Fruit fly (Drosophila melanogaster) whole organism, prepupa: ENCODE measurements around the gene MCTS1.

ENCODE experiments used
- Blimp-1 ChIP-seq: fragments of 200-800 bp; sonication (Bioruptor generic); optimal IDR thresholded peaks from 3 replicates; lab custom pipeline; 2017; ENCODE audit warnings: missing biosample characterization, missing genetic modification characterization, mild to moderate bottlenecking, moderate library complexity, missing genetic modification reagents
- CG10631 ChIP-seq: fragments of 200-800 bp; sonication (Bioruptor generic); optimal IDR thresholded peaks from 2 replicates; lab custom pipeline; 2016; ENCODE audit warnings: missing biosample characterization, missing genetic modification characterization
- CG10669 ChIP-seq: fragments of 200-800 bp; sonication (Bioruptor generic); optimal IDR thresholded peaks from 3 replicates; lab custom pipeline; 2018; ENCODE audit warnings: missing biosample characterization, mild to moderate bottlenecking, missing genetic modification characterization, moderate library complexity
- CG11294 ChIP-seq: fragments of 200-800 bp; sonication (Bioruptor generic); IDR thresholded peaks from 2 replicates; pipeline ENCODE4 v1.3.6; 2022; ENCODE audit warnings: missing biosample characterization, missing genetic modification characterization
- CG11762 ChIP-seq: fragments of 200-800 bp; sonication (Bioruptor generic); optimal IDR thresholded peaks from 3 replicates; lab custom pipeline; 2016; ENCODE audit warnings: missing biosample characterization, missing genetic modification characterization; ENCODE audit not compliant: insufficient read depth
- CG11902 ChIP-seq: fragments of 200-800 bp; sonication (Bioruptor generic); optimal IDR thresholded peaks from 3 replicates; lab custom pipeline; 2016; ENCODE audit warnings: missing biosample characterization, missing genetic modification characterization
- CG1621 ChIP-seq: fragments of 200-800 bp; sonication (Bioruptor generic); optimal IDR thresholded peaks from 3 replicates; lab custom pipeline; 2018; ENCODE audit warnings: missing biosample characterization, mild to moderate bottlenecking, missing genetic modification characterization
- CG3032 ChIP-seq: fragments of 200-800 bp; optimal IDR thresholded peaks from 2 replicates; lab custom pipeline; 2019; ENCODE audit warnings: missing biosample characterization, mild to moderate bottlenecking, missing genetic modification characterization, moderate library complexity
- CG31627 ChIP-seq: fragments of 200-800 bp; sonication (Bioruptor generic); optimal IDR thresholded peaks from 3 replicates; lab custom pipeline; 2016; ENCODE audit warnings: missing biosample characterization, missing genetic modification characterization
- CG32006 ChIP-seq: fragments of 200-800 bp; sonication (Bioruptor generic); optimal IDR thresholded peaks from 3 replicates; lab custom pipeline; 2017; ENCODE audit warnings: missing biosample characterization, mild to moderate bottlenecking, missing genetic modification characterization
- CG34406 ChIP-seq: fragments of 200-800 bp; sonication (Bioruptor generic); optimal IDR thresholded peaks from 3 replicates; lab custom pipeline; 2016; ENCODE audit warnings: missing biosample characterization, missing genetic modification characterization
- CG3919 ChIP-seq: fragments of 200-800 bp; sonication (Bioruptor generic); optimal IDR thresholded peaks from 3 replicates; lab custom pipeline; 2016; ENCODE audit warnings: missing biosample characterization, missing genetic modification characterization
- CG4318 ChIP-seq: fragments of 200-800 bp; sonication (Bioruptor generic); optimal IDR thresholded peaks from 3 replicates; lab custom pipeline; 2017; ENCODE audit warnings: missing biosample characterization, mild to moderate bottlenecking, missing genetic modification characterization
- CG6163 ChIP-seq: fragments of 200-800 bp; sonication (Bioruptor generic); IDR thresholded peaks from 3 replicates; pipeline ENCODE4 v1.3.6; 2022; ENCODE audit warnings: missing biosample characterization, missing genetic modification characterization
- CG6276 ChIP-seq: fragments of 200-800 bp; sonication (Bioruptor generic); optimal IDR thresholded peaks from 2 replicates; lab custom pipeline; 2017; ENCODE audit warnings: missing biosample characterization, mild to moderate bottlenecking, missing genetic modification characterization
- CG6808 ChIP-seq: fragments of 200-800 bp; sonication (Bioruptor generic); optimal IDR thresholded peaks from 3 replicates; lab custom pipeline; 2017; ENCODE audit warnings: missing biosample characterization, missing genetic modification characterization, mild to moderate bottlenecking, moderate library complexity, missing genetic modification reagents
- CG8119 ChIP-seq: fragments of 200-800 bp; sonication (Bioruptor generic); IDR thresholded peaks from 3 replicates; pipeline ENCODE4 v1.3.6; 2022; ENCODE audit warnings: missing biosample characterization, missing genetic modification characterization
- CG8632 ChIP-seq: fragments of 200-800 bp; sonication (Bioruptor generic); optimal IDR thresholded peaks from 3 replicates; lab custom pipeline; 2016; ENCODE audit warnings: missing biosample characterization, missing genetic modification characterization
- CG9139 ChIP-seq: fragments of 200-800 bp; sonication (Bioruptor generic); optimal IDR thresholded peaks from 3 replicates; lab custom pipeline; 2017; ENCODE audit warnings: missing biosample characterization, mild to moderate bottlenecking, missing genetic modification characterization
- Eip75B ChIP-seq: fragments of 200-800 bp; sonication (Bioruptor generic); optimal IDR thresholded peaks from 3 replicates; lab custom pipeline; 2016; ENCODE audit warnings: missing biosample characterization, missing genetic modification characterization
- Eip78C ChIP-seq: fragments of 200-800 bp; sonication (Bioruptor generic); peaks from one replicate; lab custom pipeline; 2016; ENCODE audit warnings: missing biosample characterization, missing genetic modification characterization
- Eip93F ChIP-seq: fragments of 200-800 bp; sonication (Bioruptor generic); optimal IDR thresholded peaks from 2 replicates; lab custom pipeline; 2016; ENCODE audit warnings: missing biosample characterization, mild to moderate bottlenecking, missing genetic modification characterization
- Ets96B ChIP-seq: fragments of 200-800 bp; optimal IDR thresholded peaks from 2 replicates; lab custom pipeline; 2019; ENCODE audit warnings: missing biosample characterization, mild to moderate bottlenecking, missing genetic modification characterization, moderate library complexity
- Gug ChIP-seq: fragments of 200-800 bp; sonication (Bioruptor generic); IDR thresholded peaks from 2 replicates; pipeline ENCODE4 v1.3.6; 2022; ENCODE audit warnings: missing biosample characterization, missing genetic modification characterization
- Hr38 ChIP-seq: sonication (Bioruptor generic); optimal IDR thresholded peaks from 2 replicates; lab custom pipeline; 2016; ENCODE audit warnings: missing biosample characterization, missing genetic modification characterization
- Hr39 ChIP-seq: fragments of 200-800 bp; sonication (Bioruptor generic); optimal IDR thresholded peaks from 2 replicates; lab custom pipeline; 2016; ENCODE audit warnings: missing biosample characterization, missing genetic modification characterization
- Hr4 ChIP-seq: fragments of 200-800 bp; sonication (Bioruptor generic); optimal IDR thresholded peaks from 3 replicates; lab custom pipeline; 2016; ENCODE audit warnings: missing biosample characterization, missing genetic modification characterization
- Lpt ChIP-seq: fragments of 200-800 bp; sonication (Bioruptor generic); optimal IDR thresholded peaks from 3 replicates; lab custom pipeline; 2016; ENCODE audit warnings: missing biosample characterization, missing genetic modification characterization
- Met ChIP-seq: fragments of 200-800 bp; sonication (Bioruptor generic); optimal IDR thresholded peaks from 3 replicates; lab custom pipeline; 2016; ENCODE audit warnings: missing biosample characterization, missing genetic modification characterization
- Smox ChIP-seq: fragments of 200-800 bp; sonication (Bioruptor generic); optimal IDR thresholded peaks from 3 replicates; lab custom pipeline; 2016; ENCODE audit warnings: missing biosample characterization, missing genetic modification characterization
- Sox14 ChIP-seq: fragments of 200-800 bp; sonication (Bioruptor generic); optimal IDR thresholded peaks from 3 replicates; lab custom pipeline; 2016; ENCODE audit warnings: missing biosample characterization, missing genetic modification characterization
- achi ChIP-seq: fragments of 200-800 bp; sonication (Bioruptor generic); optimal IDR thresholded peaks from 3 replicates; lab custom pipeline; 2016; ENCODE audit warnings: missing biosample characterization, missing genetic modification characterization
- acj6 ChIP-seq: fragments of 200-800 bp; sonication (Bioruptor generic); optimal IDR thresholded peaks from 3 replicates; lab custom pipeline; 2016; ENCODE audit warnings: missing biosample characterization, missing genetic modification characterization
- cyc ChIP-seq: fragments of 200-800 bp; sonication (Bioruptor generic); optimal IDR thresholded peaks from 3 replicates; lab custom pipeline; 2016; ENCODE audit warnings: missing biosample characterization, missing genetic modification characterization
- dac ChIP-seq: fragments of 200-800 bp; sonication (Bioruptor generic); optimal IDR thresholded peaks from 2 replicates; lab custom pipeline; 2017; ENCODE audit warnings: missing biosample characterization, mild to moderate bottlenecking, missing genetic modification characterization
- dsx ChIP-seq: fragments of 200-800 bp; optimal IDR thresholded peaks from 3 replicates; lab custom pipeline; 2019; ENCODE audit warnings: missing biosample characterization, mild to moderate bottlenecking, missing genetic modification characterization, moderate library complexity; ENCODE audit not compliant: poor library complexity, severe bottlenecking
- eg ChIP-seq: fragments of 200-800 bp; sonication (Bioruptor generic); IDR thresholded peaks from 3 replicates; pipeline ENCODE4 v1.3.6; 2022; ENCODE audit warnings: missing biosample characterization, missing genetic modification characterization
- esn ChIP-seq: fragments of 200-800 bp; sonication (Bioruptor generic); optimal IDR thresholded peaks from 2 replicates; lab custom pipeline; 2016; ENCODE audit warnings: missing biosample characterization, mild to moderate bottlenecking, missing genetic modification characterization, moderate library complexity
- fd59A ChIP-seq: fragments of 200-800 bp; sonication (Bioruptor generic); optimal IDR thresholded peaks from 2 replicates; lab custom pipeline; 2017; ENCODE audit warnings: missing biosample characterization, mild to moderate bottlenecking, missing genetic modification characterization, missing genetic modification reagents
- lz ChIP-seq: fragments of 200-800 bp; sonication (Bioruptor generic); optimal IDR thresholded peaks from 3 replicates; lab custom pipeline; 2016; ENCODE audit warnings: missing biosample characterization, missing genetic modification characterization
- net ChIP-seq: fragments of 200-800 bp; sonication (Bioruptor generic); optimal IDR thresholded peaks from 3 replicates; lab custom pipeline; 2016; ENCODE audit warnings: missing biosample characterization, missing genetic modification characterization
- pdm3 ChIP-seq: fragments of 200-800 bp; sonication (Bioruptor generic); optimal IDR thresholded peaks from 3 replicates; lab custom pipeline; 2016; ENCODE audit warnings: missing biosample characterization, missing genetic modification characterization
- salr ChIP-seq, 2 experiments: fragments of 200-800 bp; sonication (Bioruptor generic); optimal IDR thresholded peaks; 3 replicates each; lab custom pipeline; 2016 to 2018; ENCODE audit warnings: missing biosample characterization in 2 of 2, missing genetic modification characterization in 2 of 2, mild to moderate bottlenecking in 1 of 2
- ss ChIP-seq, 2 experiments: fragments of 200-800 bp; sonication (Bioruptor generic); optimal IDR thresholded peaks; 2 replicates in 1 of 2; 3 replicates in 1 of 2; lab custom pipeline; 2017 to 2018; ENCODE audit warnings: mild to moderate bottlenecking in 2 of 2, missing biosample characterization in 2 of 2, missing genetic modification characterization in 2 of 2, moderate library complexity in 1 of 2
- svp ChIP-seq: fragments of 200-800 bp; sonication (Bioruptor generic); peaks from one replicate; lab custom pipeline; 2016; ENCODE audit warnings: missing biosample characterization, missing genetic modification characterization
- topi ChIP-seq: fragments of 200-800 bp; sonication (Bioruptor generic); optimal IDR thresholded peaks from 3 replicates; lab custom pipeline; 2016; ENCODE audit warnings: missing biosample characterization, missing genetic modification characterization

MCTS1 gene

DNA sequence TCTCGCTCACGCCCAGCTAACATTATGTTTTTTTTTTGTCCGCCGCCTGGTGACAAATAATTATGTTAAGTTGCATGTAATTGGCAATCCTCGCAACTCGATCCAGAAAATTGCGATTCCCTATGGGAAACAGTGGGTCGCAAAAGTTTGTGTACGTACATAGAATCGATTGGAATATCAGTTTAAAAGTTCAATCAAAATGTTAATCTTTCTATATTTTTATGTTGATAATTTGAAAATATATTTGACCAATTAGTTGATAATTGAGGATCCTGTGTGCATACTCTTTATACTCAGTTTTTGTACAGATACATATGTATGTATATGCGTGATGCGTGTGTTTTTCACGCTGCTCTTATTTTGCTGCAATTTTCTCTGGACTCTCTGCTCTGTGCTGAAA, 9.8 kb upstream of the MCTS1 start (continued):
- no peak for TF ChIP-seq CG4318
- peak; percentile 59 for TF ChIP-seq pdm3 (GFP tag; lab: Kevin White, UChicago)
- TF ChIP-seq Hr4 (GFP tag; lab: Kevin White, UChicago), result peak; percentile 54
- peak; percentile 55 for TF ChIP-seq CG11294 (GFP tag; lab: Robert Waterston, UW)
- TF ChIP-seq CG6163 (GFP tag; lab: Robert Waterston, UW), result peak; percentile 82
- peak; percentile 4 for TF ChIP-seq fd59A (GFP tag; lab: Kevin White, UChicago)
- peak; percentile 16 for TF ChIP-seq Smox (GFP tag; lab: Kevin White, UChicago)
- TF ChIP-seq Sox14 (GFP tag; lab: Kevin White, UChicago), result peak; percentile 49
- peak; percentile 60 for TF ChIP-seq CG3919 (GFP tag; lab: Kevin White, UChicago)
- peak; percentile 48 for TF ChIP-seq acj6 (GFP tag; lab: Kevin White, UChicago)
- TF ChIP-seq Hr39 (GFP tag; lab: Kevin White, UChicago), result peak; percentile 14
- TF ChIP-seq Ets96B (tag; lab: Kevin White, UChicago), result peak; percentile 70
- peak; percentile 67 for TF ChIP-seq CG6808
- TF ChIP-seq dsx (GFP tag; lab: Kevin White, UChicago), result peak; percentile 73
- TF ChIP-seq cyc, result peak; percentile 34

DNA sequence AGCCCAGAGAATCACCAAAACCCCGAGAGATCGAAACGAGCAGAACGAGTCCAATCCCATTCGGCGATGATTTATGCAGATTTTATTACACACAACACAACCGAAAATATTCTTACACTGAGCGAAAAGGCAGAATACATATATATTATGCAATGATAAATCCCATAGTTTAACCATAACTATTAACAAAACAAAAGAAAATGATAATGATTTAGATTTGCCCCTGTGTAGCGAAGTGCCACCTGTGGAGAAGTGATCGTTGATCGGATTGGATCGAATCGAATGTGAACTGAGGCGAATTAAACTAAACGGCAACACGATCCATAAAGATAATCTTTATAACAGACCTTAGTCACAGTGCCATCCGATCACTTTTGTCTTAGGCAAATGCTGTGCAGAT, 8.7 kb upstream of the MCTS1 start:
- no peak for TF ChIP-seq pdm3 (GFP tag; lab: Kevin White, UChicago)
- no peak for TF ChIP-seq Eip75B (GFP tag; lab: Kevin White, UChicago)
- peak; percentile 18 for TF ChIP-seq Eip78C (GFP tag; lab: Kevin White, UChicago)
- TF ChIP-seq Blimp-1 (GFP tag; lab: Kevin White, UChicago), result no peak
- no peak for TF ChIP-seq CG10631
- TF ChIP-seq CG6808, result no peak
- TF ChIP-seq net (GFP tag; lab: Kevin White, UChicago), result no peak
- no peak for TF ChIP-seq salr (GFP tag; optimal IDR thresholded peaks at IDR 0.05; lab: Kevin White, UChicago)
- no peak for TF ChIP-seq Eip93F (GFP tag; lab: Kevin White, UChicago)
- TF ChIP-seq dac (GFP tag; lab: Kevin White, UChicago), result no peak
- no peak for TF ChIP-seq Hr38
- TF ChIP-seq topi, result no peak
- no peak for TF ChIP-seq CG9139 (GFP tag; lab: Kevin White, UChicago)
- TF ChIP-seq svp (GFP tag; lab: Kevin White, UChicago), result peak; percentile 60

DNA sequence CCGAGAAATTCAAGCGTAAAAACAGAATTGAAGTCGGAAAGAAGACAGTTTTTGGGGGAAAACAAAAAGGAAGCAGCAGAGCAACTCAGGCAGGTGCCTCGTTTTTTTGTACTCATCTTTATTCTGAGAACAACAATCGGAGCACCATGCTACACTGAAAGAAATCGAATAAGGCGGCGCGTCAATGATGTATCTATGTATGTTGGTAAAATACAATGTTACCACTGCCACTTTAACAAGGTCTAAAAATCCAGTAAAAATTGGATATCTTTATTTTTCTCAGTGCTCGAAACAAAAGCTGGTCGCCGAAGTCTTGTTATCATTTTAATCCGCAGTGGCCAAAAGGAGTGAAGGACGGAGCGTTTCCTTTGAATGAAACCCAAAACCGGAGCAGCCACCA, 7.7 kb upstream of the MCTS1 start:
- TF ChIP-seq CG11902 (GFP tag; lab: Kevin White, UChicago) (peak; percentile 22), achi (peak; percentile 26), CG4318 (no peak), Blimp-1 (GFP tag; lab: Kevin White, UChicago) (peak; percentile 33), CG6276 (GFP tag; lab: Kevin White, UChicago) (no peak), Gug (no peak), Eip93F (GFP tag; lab: Kevin White, UChicago) (no peak), Eip78C (GFP tag; lab: Kevin White, UChicago) (peak; percentile 85), Lpt (GFP tag; lab: Kevin White, UChicago) (no peak), Hr4 (GFP tag; lab: Kevin White, UChicago) (no peak), eg (GFP tag; lab: Robert Waterston, UW) (no peak), CG3919 (GFP tag; lab: Kevin White, UChicago) (peak; percentile 53), cyc (peak; percentile 77), acj6 (GFP tag; lab: Kevin White, UChicago) (peak; percentile 40), CG10631 (peak; percentile 22), CG8632 (GFP tag; lab: Kevin White, UChicago) (peak; percentile 0), Met (peak; percentile 80), esn (GFP tag; lab: Kevin White, UChicago) (peak; percentile 78), CG11294 (GFP tag; lab: Robert Waterston, UW) (no peak), CG31627 (peak; percentile 69), CG11762 (no peak), lz (GFP tag; lab: Kevin White, UChicago) (peak; percentile 73), CG32006 (GFP tag; lab: Kevin White, UChicago) (no peak), CG1621 (tag; lab: Kevin White, UChicago) (no peak), CG34406 (GFP tag; lab: Kevin White, UChicago) (peak; percentile 28), CG10669 (peak; percentile 17), CG8119 (GFP tag; lab: Robert Waterston, UW) (no peak), svp (GFP tag; lab: Kevin White, UChicago) (peak; percentile 89), CG3032 (tag; lab: Kevin White, UChicago) (no peak), Hr39 (GFP tag; lab: Kevin White, UChicago) (peak; percentile 72), Ets96B (tag; lab: Kevin White, UChicago) (peak; percentile 11), ss (GFP tag; optimal IDR thresholded peaks at IDR 0.05; lab: Kevin White, UChicago) (peak in 1 of 2 experiments; percentile 17), net (GFP tag; lab: Kevin White, UChicago) (no peak)
